Worm (Caenorhabditis elegans): ENCODE data around the gene F26G1.15.

DNA sequence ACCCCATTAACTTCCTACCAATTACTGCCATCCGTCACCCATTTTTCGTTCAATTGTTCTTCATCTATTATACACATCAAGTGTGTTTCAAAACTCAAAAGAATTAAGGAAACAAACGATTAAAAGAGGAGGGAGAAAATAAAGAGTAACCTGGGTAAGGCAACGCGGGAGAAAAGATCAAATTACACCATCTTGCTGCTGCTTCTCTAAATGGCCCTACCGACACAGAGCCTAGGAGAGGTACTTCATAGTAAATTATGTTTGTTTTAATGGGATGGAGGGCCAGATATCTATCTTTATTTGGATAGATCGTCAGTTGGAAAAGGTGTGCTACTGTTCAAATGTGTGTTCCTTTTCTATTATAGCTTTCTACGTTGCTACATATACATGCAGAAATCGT is 25.3 kb downstream of the F26G1.15 start:
- no peak for TF ChIP-seq mdl-1 (tag; optimal IDR thresholded peaks at IDR 0.05)
- no peak for TF ChIP-seq ama-1 (optimal IDR thresholded peaks at IDR 0.05)
- no peak for TF ChIP-seq nhr-77 (tag; optimal IDR thresholded peaks at IDR 0.05)
- no peak for TF ChIP-seq fkh-10 (GFP tag; optimal IDR thresholded peaks at IDR 0.05)
- no peak for TF ChIP-seq nhr-237 (tag; optimal IDR thresholded peaks at IDR 0.05)
- no peak for TF ChIP-seq fos-1 (tag; optimal IDR thresholded peaks at IDR 0.05)
- TF ChIP-seq elt-2 (tag; optimal IDR thresholded peaks at IDR 0.05), result no peak
- TF ChIP-seq snpc-4 (tag; optimal IDR thresholded peaks at IDR 0.05), result no peak
- no peak for TF ChIP-seq ztf-4 (tag; optimal IDR thresholded peaks at IDR 0.05)
